Fruit fly (Drosophila melanogaster): Measurements from ENCODE around the gene CG12795.

CG12795 gene

dm6 chr2L:3457007-3457406, 4.7 kb downstream of the CG12795 start, which contains the start of the genes Cog3 and Sec5 (continued):
- TF ChIP-seq B-H1 (GFP tag; IDR thresholded peaks at IDR 0.05) (no peak), CG3838 (GFP tag; optimal IDR thresholded peaks at IDR 0.05) (no peak), BEAF-32 (GFP tag; optimal IDR thresholded peaks at IDR 0.05) (peak; percentile 24), sima (GFP tag; optimal IDR thresholded peaks at IDR 0.05) (no peak), CG8765 (GFP tag; IDR thresholded peaks at IDR 0.05) (no peak), vvl (GFP tag; IDR thresholded peaks at IDR 0.05) (peak; percentile 75), CG2875 (GFP tag; optimal IDR thresholded peaks at IDR 0.05) (no peak), ssp (GFP tag; IDR thresholded peaks at IDR 0.05) (peak; percentile 43; the same call in 1 of the 2 replicates), jigr1 (GFP tag; IDR thresholded peaks at IDR 0.05) (no peak), ci (GFP tag; IDR thresholded peaks at IDR 0.05) (no peak), tll (GFP tag; optimal IDR thresholded peaks at IDR 0.05) (peak in 1 of 2 experiments; percentile 35), her (GFP tag; optimal IDR thresholded peaks at IDR 0.05) (no peak), CG8290 (GFP tag; optimal IDR thresholded peaks at IDR 0.05) (no peak), CG8290 (tag; optimal IDR thresholded peaks at IDR 0.05) (no peak), CG7786 (GFP tag; optimal IDR thresholded peaks at IDR 0.05) (peak; percentile 30), Chrac-16 (GFP tag; optimal IDR thresholded peaks at IDR 0.05) (peak; percentile 61), h (optimal IDR thresholded peaks at IDR 0.05) (no peak), grn (GFP tag; optimal IDR thresholded peaks at IDR 0.05) (no peak), Hmx (GFP tag; optimal IDR thresholded peaks at IDR 0.05) (no peak), sr (GFP tag; IDR thresholded peaks at IDR 0.05) (no peak), pan (optimal IDR thresholded peaks at IDR 0.05) (no peak), pan (GFP tag; optimal IDR thresholded peaks at IDR 0.05 in 1 of 2, IDR thresholded peaks at IDR 0.05 in 1 of 2) (peak in 1 of 2 experiments; percentile 69), CG6272 (GFP tag; IDR thresholded peaks at IDR 0.05) (peak; percentile 28; the same call in 1 of the 2 replicates), Poxn (GFP tag; IDR thresholded peaks at IDR 0.05) (no peak), lab (GFP tag; optimal IDR thresholded peaks at IDR 0.05) (no peak), nerfin-2 (GFP tag; IDR thresholded peaks at IDR 0.05; ENCODE audit: partially characterized antibody) (no peak), fru (optimal IDR thresholded peaks at IDR 0.05) (no peak), CG31365 (tag; optimal IDR thresholded peaks at IDR 0.05) (no peak), NK7.1 (GFP tag; optimal IDR thresholded peaks at IDR 0.05) (no peak), sob (GFP tag; IDR thresholded peaks at IDR 0.05) (peak; percentile 77), en (GFP tag; optimal IDR thresholded peaks at IDR 0.05) (no peak), unpg (GFP tag; optimal IDR thresholded peaks at IDR 0.05) (no peak), CG9797 (GFP tag; optimal IDR thresholded peaks at IDR 0.05) (peak; percentile 41), zen2 (GFP tag; IDR thresholded peaks at IDR 0.05; ENCODE audit: partially characterized antibody) (no peak), MTF-1 (GFP tag; optimal IDR thresholded peaks at IDR 0.05; ENCODE audit: borderline replicate concordance) (no peak), p53 (GFP tag; optimal IDR thresholded peaks at IDR 0.05) (no peak), CG34376 (GFP tag; optimal IDR thresholded peaks at IDR 0.05) (peak; percentile 65), crol (GFP tag; IDR thresholded peaks at IDR 0.05) (no peak), CG11504 (tag; optimal IDR thresholded peaks at IDR 0.05) (no peak), CG42726 (GFP tag; IDR thresholded peaks at IDR 0.05; ENCODE audit: partially characterized antibody) (no peak), CG7963 (GFP tag; IDR thresholded peaks at IDR 0.05; ENCODE audit: partially characterized antibody) (no peak), Asciz (GFP tag; optimal IDR thresholded peaks at IDR 0.05) (no peak), phol (tag; optimal IDR thresholded peaks at IDR 0.05) (peak; percentile 87), Ptx1 (GFP tag; IDR thresholded peaks at IDR 0.05) (peak; percentile 72), abd-A (tag; optimal IDR thresholded peaks at IDR 0.05) (no peak), otp (GFP tag; IDR thresholded peaks at IDR 0.05) (no peak), CG15479 (GFP tag; optimal IDR thresholded peaks at IDR 0.05) (no peak), Usf (GFP tag; optimal IDR thresholded peaks at IDR 0.05) (peak; percentile 13), da (GFP tag; optimal IDR thresholded peaks at IDR 0.05) (no peak), NFAT (GFP tag; IDR thresholded peaks at IDR 0.05) (peak; percentile 46), CG13775 (GFP tag; optimal IDR thresholded peaks at IDR 0.05) (peak; percentile 67), Ada2b (GFP tag; IDR thresholded peaks at IDR 0.05) (peak; percentile 23; the same call in 1 of the 2 replicates), pho (GFP tag; optimal IDR thresholded peaks at IDR 0.05) (peak; percentile 29)
